Fruit fly (Drosophila melanogaster) whole organism, wandering third instar larva: ENCODE measurements around the gene CG12096.

ENCODE experiments used
- Abd-B ChIP-seq: fragments of >200 bp; optimal IDR thresholded peaks from 2 replicates; lab custom pipeline; 2017; ENCODE audit warnings: missing biosample characterization, missing genetic modification characterization
- CG32264 ChIP-seq: fragments of 200-800 bp; sonication (Bioruptor generic); optimal IDR thresholded peaks from 2 replicates; lab custom pipeline; 2016; ENCODE audit warnings: missing biosample characterization, missing genetic modification characterization
- CG9705 ChIP-seq: fragments of 200-800 bp; sonication (Bioruptor generic); optimal IDR thresholded peaks from 2 replicates; lab custom pipeline; 2018; ENCODE audit warnings: missing biosample characterization, mild to moderate bottlenecking, missing genetic modification characterization
- CrebA ChIP-seq: fragments of 200-800 bp; sonication (Bioruptor generic); optimal IDR thresholded peaks from 2 replicates; lab custom pipeline; 2016; ENCODE audit warnings: missing biosample characterization, mild to moderate bottlenecking, missing genetic modification characterization, borderline replicate concordance
- Dfd ChIP-seq: fragments of >200 bp; optimal IDR thresholded peaks from 2 replicates; lab custom pipeline; 2017; ENCODE audit warnings: missing biosample characterization, missing genetic modification characterization
- Dif ChIP-seq: fragments of 200-275, 200-300 bp; sonication (Bioruptor generic); optimal IDR thresholded peaks from 2 replicates; lab custom pipeline; 2018; ENCODE audit warnings: missing biosample characterization, missing genetic modification characterization; ENCODE audit not compliant: partially characterized antibody
- GATAd ChIP-seq: sonication (Bioruptor generic); optimal IDR thresholded peaks from 2 replicates; lab custom pipeline; 2016; ENCODE audit warnings: missing biosample characterization, missing genetic modification characterization
- HLH106 ChIP-seq: fragments of 200-800 bp; optimal IDR thresholded peaks from 3 replicates; lab custom pipeline; 2019; ENCODE audit warnings: missing biosample characterization, mild to moderate bottlenecking, missing genetic modification characterization, moderate library complexity
- Hnf4 ChIP-seq: fragments of 200-800 bp; sonication (Bioruptor generic); optimal IDR thresholded peaks from 2 replicates; lab custom pipeline; 2016; ENCODE audit warnings: missing biosample characterization, mild to moderate bottlenecking, missing genetic modification characterization
- Hr78 ChIP-seq: fragments of >200 bp; optimal IDR thresholded peaks from 2 replicates; lab custom pipeline; 2017; ENCODE audit warnings: missing biosample characterization, missing genetic modification characterization
- Hr83 ChIP-seq: fragments of 200-300 bp; sonication (Bioruptor generic); optimal IDR thresholded peaks from 2 replicates; lab custom pipeline; 2016; ENCODE audit warnings: missing biosample characterization, mild to moderate bottlenecking, missing genetic modification characterization, moderate library complexity; ENCODE audit not compliant: poor library complexity, severe bottlenecking
- Jra ChIP-seq: sonication (Bioruptor generic); optimal IDR thresholded peaks from 2 replicates; lab custom pipeline; 2016; ENCODE audit warnings: missing biosample characterization, missing genetic modification characterization
- Mio ChIP-seq: sonication (Bioruptor generic); optimal IDR thresholded peaks from 2 replicates; lab custom pipeline; 2016; ENCODE audit warnings: missing biosample characterization, missing genetic modification characterization
- Myc ChIP-seq: fragments of >200 bp; optimal IDR thresholded peaks from 2 replicates; lab custom pipeline; 2017
- N ChIP-seq: fragments of >200 bp; optimal IDR thresholded peaks from 2 replicates; lab custom pipeline; 2018; ENCODE audit warnings: missing biosample characterization, missing external identifiers, missing genetic modification characterization
- OdsH ChIP-seq: fragments of 200-800 bp; sonication (Bioruptor generic); optimal IDR thresholded peaks from 2 replicates; lab custom pipeline; 2016; ENCODE audit warnings: missing biosample characterization, mild to moderate bottlenecking, missing genetic modification characterization
- Rel ChIP-seq, 2 experiments: fragments of 200-800 bp; sonication (Bioruptor generic) in 1 of 2; optimal IDR thresholded peaks; 2 replicates in 1 of 2; 3 replicates in 1 of 2; lab custom pipeline; 2016 to 2019; ENCODE audit warnings: mild to moderate bottlenecking in 2 of 2, missing biosample characterization in 2 of 2, missing genetic modification characterization in 2 of 2, moderate library complexity in 1 of 2
- Sp1 ChIP-seq: fragments of 200-800 bp; sonication (Bioruptor generic); optimal IDR thresholded peaks from 3 replicates; lab custom pipeline; 2019; ENCODE audit warnings: missing biosample characterization, mild to moderate bottlenecking, missing genetic modification characterization, moderate library complexity
- Vsx2 ChIP-seq: fragments of 200-300, 225-300 bp; sonication (Bioruptor generic); optimal IDR thresholded peaks from 2 replicates; lab custom pipeline; 2018; ENCODE audit warnings: missing biosample characterization, missing genetic modification characterization; ENCODE audit not compliant: partially characterized antibody
- br ChIP-seq: fragments of 200-800 bp; sonication (Bioruptor generic); optimal IDR thresholded peaks from 2 replicates; lab custom pipeline; 2016; ENCODE audit warnings: missing biosample characterization, missing genetic modification characterization
- brk ChIP-seq: fragments of 200-800 bp; sonication (Bioruptor generic); optimal IDR thresholded peaks from 2 replicates; lab custom pipeline; 2016; ENCODE audit warnings: missing biosample characterization, mild to moderate bottlenecking, missing genetic modification characterization
- dl ChIP-seq, 2 experiments: fragments of 175-275, 200-275 bp in 1 of 2; fragments of 200-275 bp in 1 of 2; sonication (Bioruptor generic); optimal IDR thresholded peaks; lab custom pipeline; 2018; ENCODE audit warnings: mild to moderate bottlenecking in 2 of 2, missing biosample characterization in 2 of 2, missing genetic modification characterization in 2 of 2, moderate library complexity in 2 of 2; ENCODE audit not compliant: partially characterized antibody in 2 of 2, insufficient read depth in 1 of 2
- dmrt93B ChIP-seq: fragments of 200-800 bp; sonication (Bioruptor generic); optimal IDR thresholded peaks from 2 replicates; lab custom pipeline; 2018; ENCODE audit warnings: missing biosample characterization, mild to moderate bottlenecking, missing genetic modification characterization
- dsf ChIP-seq: sonication (Bioruptor generic); optimal IDR thresholded peaks from 2 replicates; lab custom pipeline; 2016; ENCODE audit warnings: missing biosample characterization, missing genetic modification characterization, borderline replicate concordance
- ey ChIP-seq: fragments of 200-800 bp; sonication (Bioruptor generic); optimal IDR thresholded peaks from 2 replicates; lab custom pipeline; 2016; ENCODE audit warnings: missing biosample characterization, missing genetic modification characterization
- foxo ChIP-seq, 2 experiments: fragments of 200-800 bp; sonication (Bioruptor generic); optimal IDR thresholded peaks; 2 replicates in 1 of 2; 3 replicates in 1 of 2; lab custom pipeline; 2016 to 2017; ENCODE audit warnings: missing biosample characterization in 2 of 2, missing genetic modification characterization in 2 of 2
- fru ChIP-seq: fragments of 200-800 bp; sonication (Bioruptor generic); optimal IDR thresholded peaks from 3 replicates; lab custom pipeline; 2016; ENCODE audit warnings: missing biosample characterization, mild to moderate bottlenecking, missing genetic modification characterization
- h ChIP-seq: fragments of 200-800 bp; sonication (Bioruptor generic); optimal IDR thresholded peaks from 3 replicates; lab custom pipeline; 2016; ENCODE audit warnings: missing biosample characterization, mild to moderate bottlenecking, missing genetic modification characterization
- jim ChIP-seq: fragments of 175-275, 200-325 bp; sonication (Bioruptor generic); optimal IDR thresholded peaks from 2 replicates; lab custom pipeline; 2016; ENCODE audit warnings: missing biosample characterization, mild to moderate bottlenecking, missing genetic modification characterization
- lola ChIP-seq: fragments of >200 bp; optimal IDR thresholded peaks from 2 replicates; lab custom pipeline; 2017; ENCODE audit warnings: missing biosample characterization, missing genetic modification characterization
- pan ChIP-seq: fragments of >200 bp; optimal IDR thresholded peaks from 2 replicates; lab custom pipeline; 2017
- psq ChIP-seq: fragments of 200-800 bp; sonication (Bioruptor generic); optimal IDR thresholded peaks from 3 replicates; lab custom pipeline; 2017; ENCODE audit warnings: missing biosample characterization, mild to moderate bottlenecking, missing genetic modification characterization, moderate library complexity
- rgr ChIP-seq: fragments of 200-800 bp; sonication (Bioruptor generic); optimal IDR thresholded peaks from 3 replicates; lab custom pipeline; 2016; ENCODE audit warnings: missing biosample characterization, mild to moderate bottlenecking, missing genetic modification characterization
- sage ChIP-seq: fragments of 200-800 bp; sonication (Bioruptor generic); optimal IDR thresholded peaks from 2 replicates; lab custom pipeline; 2016; ENCODE audit warnings: missing biosample characterization, mild to moderate bottlenecking, missing genetic modification characterization
- sv ChIP-seq: fragments of 200-800 bp; sonication (Bioruptor generic); optimal IDR thresholded peaks from 3 replicates; lab custom pipeline; 2016; ENCODE audit warnings: missing biosample characterization, missing genetic modification characterization
- tai ChIP-seq: sonication (Bioruptor generic); optimal IDR thresholded peaks from 2 replicates; lab custom pipeline; 2016; ENCODE audit warnings: missing biosample characterization, missing genetic modification characterization
- usp ChIP-seq: fragments of >200 bp; optimal IDR thresholded peaks from 2 replicates; lab custom pipeline; 2017; ENCODE audit warnings: missing biosample characterization, missing genetic modification characterization
- woc ChIP-seq: sonication (Bioruptor generic); optimal IDR thresholded peaks from 2 replicates; lab custom pipeline; 2016; ENCODE audit warnings: missing biosample characterization, mild to moderate bottlenecking, missing genetic modification characterization

The CG12096 gene

dm6 chrX:13131063-13131773 is 28.2 kb upstream of the CG12096 start:
- TF ChIP-seq Vsx2 (GFP tag; lab: Kevin White, UChicago), result peak; percentile 63
- TF ChIP-seq dl (GFP tag; optimal IDR thresholded peaks at IDR 0.05; lab: Kevin White, UChicago; ENCODE audit: insufficient read depth in 1 of 2, partially characterized antibody in 2 of 2), result peak; percentile 85 to 94
- peak; percentile 92 for TF ChIP-seq CG9705
- peak; percentile 96 for TF ChIP-seq Dif (GFP tag; lab: Kevin White, UChicago)
- peak; percentile 99 for TF ChIP-seq Hr83
- peak; percentile 99 for TF ChIP-seq fru (GFP tag; lab: Kevin White, UChicago)
- peak; percentile 99 for TF ChIP-seq OdsH (GFP tag; lab: Kevin White, UChicago)
- peak; percentile 99 for TF ChIP-seq rgr (GFP tag; lab: Kevin White, UChicago)
- peak; percentile 99 for TF ChIP-seq ey
- peak; percentile 95 for TF ChIP-seq brk
- no peak for TF ChIP-seq lola
- peak; percentile 98 for TF ChIP-seq tai
- TF ChIP-seq Myc (lab: Kevin White, UChicago), result no peak
- TF ChIP-seq sv (GFP tag; lab: Kevin White, UChicago), result peak; percentile 99
- TF ChIP-seq Jra, result peak; percentile 98
- peak; percentile 95 for TF ChIP-seq jim (GFP tag; lab: Kevin White, UChicago)
- TF ChIP-seq foxo (GFP tag; optimal IDR thresholded peaks at IDR 0.05; lab: Kevin White, UChicago), result peak; percentile 97 to 100
- peak; percentile 98 for TF ChIP-seq dmrt93B
- TF ChIP-seq Hnf4 (GFP tag; lab: Kevin White, UChicago), result peak; percentile 99
- TF ChIP-seq dsf (GFP tag; lab: Kevin White, UChicago), result peak; percentile 92
- no peak for TF ChIP-seq N (GFP tag; lab: Kevin White, UChicago)
- peak; percentile 98 for TF ChIP-seq HLH106 (tag; lab: Kevin White, UChicago)
- TF ChIP-seq pan, result no peak
- TF ChIP-seq h (GFP tag; lab: Kevin White, UChicago), result peak; percentile 99
- no peak for TF ChIP-seq usp (GFP tag; lab: Kevin White, UChicago)
- TF ChIP-seq Abd-B (GFP tag; lab: Kevin White, UChicago), result no peak
- no peak for TF ChIP-seq Hr78 (GFP tag; lab: Kevin White, UChicago)
- TF ChIP-seq Rel (GFP tag; optimal IDR thresholded peaks at IDR 0.05; lab: Kevin White, UChicago), result peak; percentile 98
- peak; percentile 94 for TF ChIP-seq Rel (tag; optimal IDR thresholded peaks at IDR 0.05; lab: Kevin White, UChicago)
- TF ChIP-seq sage (GFP tag; lab: Kevin White, UChicago), result peak; percentile 97
- TF ChIP-seq Sp1 (GFP tag; lab: Kevin White, UChicago), result peak; percentile 98
- peak; percentile 98 for TF ChIP-seq psq (GFP tag; lab: Kevin White, UChicago)
- TF ChIP-seq CG32264 (GFP tag; lab: Kevin White, UChicago), result peak; percentile 98
- TF ChIP-seq Dfd, result peak; percentile 10
- peak; percentile 94 for TF ChIP-seq Mio (GFP tag; lab: Kevin White, UChicago)
- TF ChIP-seq CrebA, result peak; percentile 93
- peak; percentile 99 for TF ChIP-seq br (GFP tag; lab: Kevin White, UChicago)
- peak; percentile 98 for TF ChIP-seq woc
- TF ChIP-seq GATAd (GFP tag; lab: Kevin White, UChicago), result peak; percentile 96

- peak; percentile 70 for TF ChIP-seq Myc (lab: Kevin White, UChicago)
- no peak for TF ChIP-seq CG32264 (GFP tag; lab: Kevin White, UChicago)
- peak; percentile 22 for TF ChIP-seq N (GFP tag; lab: Kevin White, UChicago)
Measured at dm6 chrX:13134811-13135210, 24.6 kb upstream of the CG12096 start.

- peak; percentile 23 for TF ChIP-seq rgr (GFP tag; lab: Kevin White, UChicago)
- TF ChIP-seq sv (GFP tag; lab: Kevin White, UChicago), result peak; percentile 35
- TF ChIP-seq foxo (GFP tag; optimal IDR thresholded peaks at IDR 0.05; lab: Kevin White, UChicago), result peak in 1 of 2 experiments; percentile 23
- no peak for TF ChIP-seq brk
- TF ChIP-seq ey, result peak; percentile 3
- TF ChIP-seq h (GFP tag; lab: Kevin White, UChicago), result peak; percentile 42
- peak; percentile 23 for TF ChIP-seq Hnf4 (GFP tag; lab: Kevin White, UChicago)
- peak; percentile 18 for TF ChIP-seq psq (GFP tag; lab: Kevin White, UChicago)
- TF ChIP-seq Jra, result no peak
- peak; percentile 19 for TF ChIP-seq br (GFP tag; lab: Kevin White, UChicago)
- no peak for TF ChIP-seq CrebA
- TF ChIP-seq dl (GFP tag; optimal IDR thresholded peaks at IDR 0.05; lab: Kevin White, UChicago; ENCODE audit: insufficient read depth in 1 of 2, partially characterized antibody in 2 of 2), result no peak
- peak; percentile 31 for TF ChIP-seq fru (GFP tag; lab: Kevin White, UChicago)
- TF ChIP-seq, all 38 proteins: peak for 9
Measured at dm6 chrX:13135702-13136101, 23.7 kb upstream of the CG12096 start.
